Worm (Caenorhabditis elegans) whole organism, L4 larva: ENCODE data around the gene rpl-36.

Source experiments
- F10B5.3 ChIP-seq: sonication (generic microtip); optimal IDR thresholded peaks from 2 replicates; lab custom pipeline; 2016; ENCODE audit warnings: mild to moderate bottlenecking, missing genetic modification characterization, missing compliant biosample characterization
- R02D3.7 ChIP-seq: fragments of 150-350 bp; sonication (generic microtip); optimal IDR thresholded peaks from 3 replicates; lab custom pipeline; 2014; ENCODE audit warnings: missing biosample characterization, missing genetic modification characterization
- T20F7.1 ChIP-seq: fragments of 200-800 bp; sonication (Bioruptor generic); optimal IDR thresholded peaks from 2 replicates; lab custom pipeline; 2018; ENCODE audit warnings: mild to moderate bottlenecking, missing genetic modification characterization, missing compliant biosample characterization
- Y5F2A.4 ChIP-seq: fragments of 200-800 bp; sonication (Bioruptor generic); optimal IDR thresholded peaks from 2 replicates; lab custom pipeline; 2018; ENCODE audit warnings: mild to moderate bottlenecking, missing genetic modification characterization, missing compliant biosample characterization
- Y75B8A.6 ChIP-seq: fragments of 200-800 bp; sonication (Bioruptor generic); IDR thresholded peaks from 2 replicates; pipeline ENCODE4 v1.3.6; 2022; ENCODE audit warnings: missing genetic modification reagents, missing genetic modification characterization, missing compliant biosample characterization
- aha-1 ChIP-seq: fragments of 150-350 bp; peaks from one replicate; lab custom pipeline; 2014; ENCODE audit warnings: missing biosample characterization, missing genetic modification characterization
- arid-1 ChIP-seq: fragments of 200-800 bp; sonication (Bioruptor generic); conservative IDR thresholded peaks from 2 replicates; pipeline ENCODE4 v1.3.6; 2022; ENCODE audit warnings: missing genetic modification reagents, missing genetic modification characterization, missing compliant biosample characterization
- ceh-20 ChIP-seq: fragments of 200-800 bp; sonication (Bioruptor generic); IDR thresholded peaks from 2 replicates; pipeline ENCODE4 v1.3.6; 2022; ENCODE audit warnings: missing genetic modification reagents, missing genetic modification characterization, missing compliant biosample characterization
- cey-2 ChIP-seq: sonication (generic microtip); optimal IDR thresholded peaks from 3 replicates; lab custom pipeline; 2017; ENCODE audit warnings: missing genetic modification characterization, mild to moderate bottlenecking, missing compliant biosample characterization, antibody characterized with exemption, borderline replicate concordance; ENCODE audit not compliant: insufficient read depth
- ctbp-1 ChIP-seq: fragments of 200-800 bp; sonication (Bioruptor generic); IDR thresholded peaks from 2 replicates; pipeline ENCODE4 v1.3.6; 2022; ENCODE audit warnings: missing genetic modification reagents, missing genetic modification characterization, missing compliant biosample characterization
- dmd-6 ChIP-seq: fragments of 200-800 bp; sonication (Bioruptor generic); IDR thresholded peaks from 2 replicates; pipeline ENCODE4 v1.3.6; 2022; ENCODE audit warnings: missing genetic modification reagents, missing genetic modification characterization, missing compliant biosample characterization
- dpl-1 ChIP-seq: fragments of 150-350 bp; optimal IDR thresholded peaks from 2 replicates; lab custom pipeline; 2014; ENCODE audit warnings: missing biosample characterization, missing genetic modification reagents, missing genetic modification characterization
- duxl-1 ChIP-seq: sonication (generic microtip); optimal IDR thresholded peaks from 2 replicates; lab custom pipeline; 2016; ENCODE audit warnings: mild to moderate bottlenecking, missing genetic modification characterization, moderate library complexity, missing compliant biosample characterization; ENCODE audit not compliant: poor library complexity
- egl-43 ChIP-seq: fragments of 200-800 bp; sonication (Bioruptor generic); IDR thresholded peaks from 2 replicates; pipeline ENCODE4 v1.3.6; 2022; ENCODE audit warnings: missing genetic modification reagents, missing genetic modification characterization, missing compliant biosample characterization
- fkh-10 ChIP-seq: fragments of 150-350 bp; optimal IDR thresholded peaks from 2 replicates; lab custom pipeline; 2014; ENCODE audit warnings: missing biosample characterization, missing genetic modification reagents, missing genetic modification characterization
- jun-1 ChIP-seq: fragments of 150-350 bp; optimal IDR thresholded peaks from 2 replicates; lab custom pipeline; 2014; ENCODE audit warnings: missing biosample characterization, missing genetic modification reagents, missing genetic modification characterization
- lim-7 ChIP-seq: fragments of 200-800 bp; sonication (Bioruptor generic); IDR thresholded peaks from 2 replicates; pipeline ENCODE4 v1.3.6; 2022; ENCODE audit warnings: missing genetic modification characterization, missing compliant biosample characterization
- lir-3 ChIP-seq: sonication (generic microtip); optimal IDR thresholded peaks from 2 replicates; lab custom pipeline; 2016; ENCODE audit warnings: mild to moderate bottlenecking, missing genetic modification characterization, missing compliant biosample characterization
- mdl-1 ChIP-seq, 2 experiments: fragments of 150-350 bp in 1 of 2; sonication (generic microtip) in 1 of 2; optimal IDR thresholded peaks; 2 replicates each; lab custom pipeline; 2014 to 2017; ENCODE audit warnings: missing biosample characterization in 2 of 2, missing genetic modification characterization in 2 of 2
- mdt-29 ChIP-seq: fragments of 200-800 bp; sonication (Bioruptor generic); IDR thresholded peaks from 2 replicates; pipeline ENCODE4 v1.3.6; 2022; ENCODE audit warnings: missing genetic modification reagents, missing genetic modification characterization, missing compliant biosample characterization
- mxl-2 ChIP-seq: fragments of 200-800 bp; sonication (Bioruptor generic); conservative IDR thresholded peaks from 2 replicates; pipeline ENCODE4 v1.3.6; 2022; ENCODE audit warnings: missing genetic modification reagents, missing genetic modification characterization, missing compliant biosample characterization
- mxl-3 ChIP-seq: fragments of 200-800 bp; sonication (Bioruptor generic); optimal IDR thresholded peaks from 2 replicates; lab custom pipeline; 2018; ENCODE audit warnings: mild to moderate bottlenecking, missing genetic modification characterization, missing compliant biosample characterization
- nhr-10 ChIP-seq: fragments of 150-350 bp; optimal IDR thresholded peaks from 2 replicates; lab custom pipeline; 2014; ENCODE audit warnings: missing biosample characterization, missing genetic modification characterization
- nhr-28 ChIP-seq: fragments of 150-350 bp; optimal IDR thresholded peaks from 2 replicates; lab custom pipeline; 2014; ENCODE audit warnings: missing biosample characterization, missing genetic modification characterization
- nhr-48 ChIP-seq: sonication (generic microtip); optimal IDR thresholded peaks from 2 replicates; lab custom pipeline; 2016; ENCODE audit warnings: mild to moderate bottlenecking, missing genetic modification characterization, missing compliant biosample characterization
- php-3 ChIP-seq: fragments of 200-800 bp; sonication (Bioruptor generic); IDR thresholded peaks from 2 replicates; pipeline ENCODE4 v1.3.6; 2022; ENCODE audit warnings: missing genetic modification reagents, missing genetic modification characterization, missing compliant biosample characterization
- pqm-1 ChIP-seq: sonication (generic microtip); optimal IDR thresholded peaks from 2 replicates; lab custom pipeline; 2017; ENCODE audit warnings: missing biosample characterization, missing genetic modification characterization
- rbr-2 ChIP-seq: sonication (generic microtip); optimal IDR thresholded peaks from 2 replicates; lab custom pipeline; 2016; ENCODE audit warnings: missing genotype, missing genetic modification characterization, missing compliant biosample characterization
- snpc-4 ChIP-seq: fragments of 150-350 bp; optimal IDR thresholded peaks from 2 replicates; lab custom pipeline; 2014; ENCODE audit warnings: missing biosample characterization, missing genetic modification characterization
- tra-1 ChIP-seq: fragments of 200-800 bp; sonication (Bioruptor generic); IDR thresholded peaks from 2 replicates; pipeline ENCODE4 v1.3.6; 2022; ENCODE audit warnings: missing genetic modification reagents, missing genetic modification characterization, missing compliant biosample characterization
- unc-62 ChIP-seq, 3 experiments: fragments of 150-350 bp in 1 of 3; sonication (generic microtip); optimal IDR thresholded peaks in 2 of 3; peaks in 1 of 3; 1 replicate in 1 of 3; 2 replicates in 2 of 3; lab custom pipeline; 2014 to 2017; ENCODE audit warnings: missing biosample characterization in 3 of 3, missing genetic modification characterization in 3 of 3, missing genetic modification reagents in 3 of 3, missing genotype in 1 of 3
- vab-7 ChIP-seq: fragments of 200-800 bp; sonication (Bioruptor generic); IDR thresholded peaks from 2 replicates; pipeline ENCODE4 v1.3.6; 2022; ENCODE audit warnings: missing genetic modification reagents, missing genetic modification characterization, missing compliant biosample characterization
- zag-1 ChIP-seq: fragments of 150-350 bp; optimal IDR thresholded peaks from 2 replicates; lab custom pipeline; 2014; ENCODE audit warnings: missing biosample characterization, missing genetic modification characterization
- ztf-11 ChIP-seq: fragments of 150-350 bp; optimal IDR thresholded peaks from 2 replicates; lab custom pipeline; 2014; ENCODE audit warnings: missing biosample characterization, missing genetic modification characterization

rpl-36 gene

ce11 chrIII:7189581-7190128, 9.6 kb downstream of the rpl-36 start, which contains the start of gene rps-21 (continued):
- peak; percentile 21 for TF ChIP-seq pqm-1 (tag; lab: Kevin White, UChicago)
- TF ChIP-seq arid-1 (GFP tag; lab: Robert Waterston, UW), result 0 out of 2 replicates have a peak, but pooled peaks have one; percentile 23
- peak; percentile 84 for TF ChIP-seq R02D3.7 (tag; lab: Kevin White, UChicago)
- no peak for TF ChIP-seq nhr-10 (tag; lab: Kevin White, UChicago)
- peak in 1 of 2 experiments; percentile 77 for TF ChIP-seq unc-62 (GFP tag; optimal IDR thresholded peaks at IDR 0.05 in 1 of 2; lab: Kevin White, UChicago)
- TF ChIP-seq unc-62 (tag; optimal IDR thresholded peaks at IDR 0.05; lab: Kevin White, UChicago), result no peak
- no peak for TF ChIP-seq F10B5.3 (tag; lab: Kevin White, UChicago)
- peak; percentile 9 for TF ChIP-seq fkh-10
- TF ChIP-seq mxl-2, result no peak
- no peak for TF ChIP-seq snpc-4
- TF ChIP-seq mdl-1 (tag; optimal IDR thresholded peaks at IDR 0.05; lab: Kevin White, UChicago), result peak; percentile 4 to 28
- TF ChIP-seq rbr-2 (tag; lab: Kevin White, UChicago), result peak; percentile 67
- TF ChIP-seq T20F7.1 (GFP tag; lab: Kevin White, UChicago), result peak; percentile 78

- TF ChIP-seq mdt-29 (GFP tag; lab: Robert Waterston, UW) (no peak), Y5F2A.4 (GFP tag; lab: Kevin White, UChicago) (no peak), mxl-3 (GFP tag; lab: Kevin White, UChicago) (no peak), ztf-11 (tag; lab: Kevin White, UChicago) (no peak), tra-1 (GFP tag; lab: Robert Waterston, UW) (no peak), cey-2 (tag; lab: Kevin White, UChicago) (no peak), nhr-28 (tag; lab: Kevin White, UChicago) (no peak), lim-7 (GFP tag; lab: Robert Waterston, UW) (no peak), egl-43 (GFP tag; lab: Robert Waterston, UW) (no peak), lir-3 (tag; lab: Kevin White, UChicago) (no peak), vab-7 (GFP tag; lab: Robert Waterston, UW) (no peak), rbr-2 (tag; lab: Kevin White, UChicago) (no peak), dmd-6 (GFP tag; lab: Robert Waterston, UW) (no peak), duxl-1 (no peak), Y75B8A.6 (GFP tag; lab: Robert Waterston, UW) (no peak), php-3 (GFP tag; lab: Robert Waterston, UW) (no peak), ctbp-1 (no peak), dpl-1 (no peak), zag-1 (tag; lab: Kevin White, UChicago) (no peak), ceh-20 (GFP tag; lab: Robert Waterston, UW) (no peak)
Measured at ce11 chrIII:7192942-7193665, 13.1 kb downstream of the rpl-36 start, which contains the start of gene mec-14. Gene mec-14, minus strand, starts transcription at chrIII:7192992.

- TF ChIP-seq jun-1 (tag; lab: Kevin White, UChicago), result no peak
- peak; percentile 68 for TF ChIP-seq aha-1 (tag; lab: Kevin White, UChicago)
- TF ChIP-seq, all 104 proteins: peak for 1
Measured at ce11 chrIII:7195325-7195724, 15.3 kb downstream of the rpl-36 start, which contains the start of gene F37C12.18. Gene F37C12.18, minus strand, starts transcription at chrIII:7195425.

ce11 chrIII:7197973-7198372, 17.9 kb downstream of the rpl-36 start, which contains the start of gene exos-9:
Gene exos-9, minus strand, starts transcription at chrIII:7198073.
- TF ChIP-seq aha-1 (tag; lab: Kevin White, UChicago) (peak; percentile 31), nhr-48 (no peak)
